Worm (Caenorhabditis elegans): Measurements from ENCODE around the gene Y70C5B.2.

Y70C5B.2 gene

DNA sequence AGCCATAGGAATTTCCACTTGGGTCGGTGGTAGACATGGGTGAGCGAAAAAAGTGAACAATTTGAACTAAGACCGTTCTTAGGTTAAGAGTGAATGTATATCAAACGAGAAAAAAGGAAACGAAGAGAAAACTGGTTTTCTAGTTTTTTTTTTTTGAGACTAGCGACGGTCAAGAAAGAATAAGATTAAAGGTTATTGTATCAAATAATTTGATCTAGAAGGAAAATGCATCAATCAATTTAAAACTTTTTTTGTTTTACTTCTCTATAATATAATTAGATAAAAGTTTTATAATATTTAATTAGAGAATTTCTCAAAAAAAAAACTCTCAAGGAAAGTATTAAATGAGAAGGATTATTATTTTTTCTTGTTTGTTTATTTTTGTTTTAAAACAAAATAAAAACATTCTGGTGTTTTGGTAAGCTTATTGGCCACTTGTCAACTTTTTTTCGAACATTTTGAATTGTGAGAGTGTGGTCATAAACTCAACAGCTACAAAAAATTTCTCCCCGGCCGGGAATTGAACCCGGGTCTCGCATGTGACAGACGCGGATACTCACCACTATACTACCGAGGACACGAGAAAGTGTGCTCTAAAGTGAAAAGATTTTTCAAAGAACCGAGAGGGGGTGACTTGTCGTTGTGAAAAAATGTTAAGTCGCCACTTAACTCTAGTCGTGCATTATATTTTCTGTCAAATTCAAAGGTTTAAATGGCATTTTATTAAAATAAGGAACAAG lies 15.3 kb downstream of the Y70C5B.2 start, which contains the start of gene W06G6.17 (continued):
- peak; percentile 53 for TF ChIP-seq duxl-1 (tag; optimal IDR thresholded peaks at IDR 0.05; ENCODE audit: poor library complexity)
- peak in 1 of 2 experiments; percentile 44 for TF ChIP-seq daf-16 (GFP tag; optimal IDR thresholded peaks at IDR 0.05)
- peak; percentile 44 for TF ChIP-seq daf-16 (tag; optimal IDR thresholded peaks at IDR 0.05)
- TF ChIP-seq snpc-1.2 (GFP tag; IDR thresholded peaks at IDR 0.05), result no peak
- no peak for TF ChIP-seq php-3 (GFP tag; IDR thresholded peaks at IDR 0.05)
- no peak for TF ChIP-seq tra-1 (GFP tag; IDR thresholded peaks at IDR 0.05)
- TF ChIP-seq mes-2 (tag; optimal IDR thresholded peaks at IDR 0.05; ENCODE audit: poor library complexity, severe bottlenecking), result no peak
- no peak for TF ChIP-seq mxl-3 (GFP tag; optimal IDR thresholded peaks at IDR 0.05)
- no peak for TF ChIP-seq nhr-28 (tag; optimal IDR thresholded peaks at IDR 0.05)
- TF ChIP-seq nhr-6 (tag; optimal IDR thresholded peaks at IDR 0.05), result no peak
- TF ChIP-seq madf-9 (GFP tag; conservative IDR thresholded peaks at IDR 0.05), result no peak
- no peak for TF ChIP-seq cey-2 (tag; optimal IDR thresholded peaks at IDR 0.05; ENCODE audit: borderline replicate concordance, insufficient read depth)
- TF ChIP-seq gei-8 (GFP tag; optimal IDR thresholded peaks at IDR 0.05), result no peak
- TF ChIP-seq dmd-6 (GFP tag; IDR thresholded peaks at IDR 0.05), result peak; percentile 28; the same call in 1 of the 2 replicates
- TF ChIP-seq F49E8.2 (tag; optimal IDR thresholded peaks at IDR 0.05; ENCODE audit: borderline replicate concordance), result no peak
- no peak for TF ChIP-seq nhr-48 (tag; optimal IDR thresholded peaks at IDR 0.05)
- TF ChIP-seq dmd-9 (GFP tag; IDR thresholded peaks at IDR 0.05), result no peak
- TF ChIP-seq lsy-2 (tag; optimal IDR thresholded peaks at IDR 0.05), result no peak
- no peak for TF ChIP-seq daf-8 (GFP tag; IDR thresholded peaks at IDR 0.05)
- no peak for TF ChIP-seq lin-39 (tag; optimal IDR thresholded peaks at IDR 0.05)
- no peak for TF ChIP-seq ces-1 (GFP tag; optimal IDR thresholded peaks at IDR 0.05)
- no peak for TF ChIP-seq daf-19 (GFP tag; conservative IDR thresholded peaks at IDR 0.05)
- no peak for TF ChIP-seq ceh-28 (tag; optimal IDR thresholded peaks at IDR 0.05)

DNA sequence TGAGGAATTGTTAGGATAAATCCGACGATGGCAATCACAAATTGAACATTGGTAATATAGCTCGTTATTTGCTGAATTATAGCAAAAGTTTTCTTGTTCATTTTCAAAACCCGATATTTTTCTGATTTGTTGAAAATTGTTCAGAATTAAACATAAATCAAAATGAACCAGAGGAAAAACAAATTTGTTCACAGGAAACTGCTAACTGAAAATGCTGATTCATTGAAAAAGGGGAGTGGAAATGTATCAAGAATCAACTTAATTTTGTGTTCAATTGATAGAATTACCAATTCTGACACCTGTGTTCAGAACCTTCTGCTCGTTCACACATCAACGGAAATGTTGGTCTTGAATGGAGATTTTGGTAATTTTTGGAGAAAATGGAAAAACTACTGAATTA lies 17.2 kb downstream of the Y70C5B.2 start, which contains the start of gene srw-77:
srw-77 (minus strand) TSS at position 101 of the 400 bp plus-strand sequence.
- TF ChIP-seq daf-19 (GFP tag; conservative IDR thresholded peaks at IDR 0.05) (no peak), hif-1 (tag; optimal IDR thresholded peaks at IDR 0.05) (no peak), zip-11 (GFP tag; IDR thresholded peaks at IDR 0.05) (no peak)

DNA sequence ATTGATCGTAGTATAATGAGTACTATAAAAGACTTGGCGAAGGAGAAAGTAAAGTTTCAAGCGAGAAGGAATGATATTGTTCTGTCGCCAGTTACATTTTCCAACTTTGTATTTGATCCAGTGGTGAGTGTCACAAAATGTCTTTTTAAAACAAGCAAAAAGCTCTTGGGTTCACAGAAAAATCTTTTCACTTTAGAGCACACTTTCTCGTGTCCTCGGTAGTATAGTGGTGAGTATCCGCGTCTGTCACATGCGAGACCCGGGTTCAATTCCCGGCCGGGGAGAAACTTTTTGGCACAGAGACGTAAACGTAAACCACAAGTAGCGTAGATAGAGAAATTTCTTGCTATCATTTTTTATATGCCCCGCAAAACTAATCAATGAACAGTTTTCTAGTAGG lies 20.4 kb downstream of the Y70C5B.2 start:
- TF ChIP-seq zfp-3 (GFP tag; conservative IDR thresholded peaks at IDR 0.05), result 0 out of 2 replicates have a peak, but pooled peaks have one; percentile 38
- TF ChIP-seq F44E2.7 (GFP tag; IDR thresholded peaks at IDR 0.05), result 0 out of 2 replicates have a peak, but pooled peaks have one; percentile 48
- TF ChIP-seq aha-1 (tag), result no peak
- TF ChIP-seq daf-16 (GFP tag; optimal IDR thresholded peaks at IDR 0.05), result no peak
- peak; percentile 42 for TF ChIP-seq daf-16 (tag; optimal IDR thresholded peaks at IDR 0.05)
- TF ChIP-seq lim-7 (GFP tag; IDR thresholded peaks at IDR 0.05), result peak; percentile 74
- no peak for TF ChIP-seq R02D3.7 (tag; optimal IDR thresholded peaks at IDR 0.05)
- TF ChIP-seq daf-19 (GFP tag; conservative IDR thresholded peaks at IDR 0.05), result peak; percentile 69
- no peak for TF ChIP-seq ZK546.5 (tag; optimal IDR thresholded peaks at IDR 0.05)
- 0 out of 2 replicates have a peak, but pooled peaks have one; percentile 12 for TF ChIP-seq lin-1 (GFP tag; IDR thresholded peaks at IDR 0.05)
- 0 out of 2 replicates have a peak, but pooled peaks have one; percentile 21 for TF ChIP-seq arid-1 (GFP tag; conservative IDR thresholded peaks at IDR 0.05)
- peak; percentile 43; the same call in 1 of the 2 replicates for TF ChIP-seq dmd-6 (GFP tag; IDR thresholded peaks at IDR 0.05)
- TF ChIP-seq duxl-1 (tag; optimal IDR thresholded peaks at IDR 0.05; ENCODE audit: poor library complexity), result peak; percentile 74
- no peak for TF ChIP-seq nhr-102 (tag; optimal IDR thresholded peaks at IDR 0.05)
- TF ChIP-seq dmd-8 (GFP tag; IDR thresholded peaks at IDR 0.05), result peak; percentile 81; the same call in 1 of the 2 replicates
- no peak for TF ChIP-seq nhr-48 (tag; optimal IDR thresholded peaks at IDR 0.05)
- TF ChIP-seq Y48G9A.11 (GFP tag; IDR thresholded peaks at IDR 0.05), result no peak; the same call in 1 of the 2 replicates
- TF ChIP-seq Y105C5A.15 (GFP tag; IDR thresholded peaks at IDR 0.05), result no peak
- TF ChIP-seq mep-1 (tag; optimal IDR thresholded peaks at IDR 0.05), result no peak
- peak; percentile 30; the same call in 1 of the 2 replicates for TF ChIP-seq php-3 (GFP tag; IDR thresholded peaks at IDR 0.05)
- TF ChIP-seq nhr-41 (GFP tag; IDR thresholded peaks at IDR 0.05), result 0 out of 2 replicates have a peak, but pooled peaks have one; percentile 10
- no peak for TF ChIP-seq mxl-3 (GFP tag; optimal IDR thresholded peaks at IDR 0.05)
- TF ChIP-seq ceh-20 (GFP tag; IDR thresholded peaks at IDR 0.05), result no peak
